Worm (Caenorhabditis elegans) whole organism, L4 larva: ENCODE results near the gene cutl-12.

Source experiments
- T26A8.4 ChIP-seq: fragments of 200-800 bp; sonication (Bioruptor generic); IDR thresholded peaks from 2 replicates; pipeline ENCODE4 v1.3.6; 2022; ENCODE audit warnings: missing genetic modification characterization, missing compliant biosample characterization
- dve-1 ChIP-seq: sonication (generic microtip); optimal IDR thresholded peaks from 2 replicates; lab custom pipeline; 2017; ENCODE audit warnings: antibody characterized with exemption, mild to moderate bottlenecking, missing genetic modification characterization, missing compliant biosample characterization; ENCODE audit not compliant: insufficient read depth
- hmg-1.1 ChIP-seq: fragments of 200-800 bp; sonication (Bioruptor generic); IDR thresholded peaks from 2 replicates; pipeline ENCODE4 v1.3.6; 2022; ENCODE audit warnings: missing genetic modification reagents, missing genetic modification characterization, missing compliant biosample characterization
- unc-130 ChIP-seq: sonication (generic microtip); optimal IDR thresholded peaks from 2 replicates; lab custom pipeline; 2016; ENCODE audit warnings: missing genetic modification reagents, missing genetic modification characterization, missing compliant biosample characterization
- ztf-11 ChIP-seq: fragments of 150-350 bp; optimal IDR thresholded peaks from 2 replicates; lab custom pipeline; 2014; ENCODE audit warnings: missing biosample characterization, missing genetic modification characterization

DNA sequence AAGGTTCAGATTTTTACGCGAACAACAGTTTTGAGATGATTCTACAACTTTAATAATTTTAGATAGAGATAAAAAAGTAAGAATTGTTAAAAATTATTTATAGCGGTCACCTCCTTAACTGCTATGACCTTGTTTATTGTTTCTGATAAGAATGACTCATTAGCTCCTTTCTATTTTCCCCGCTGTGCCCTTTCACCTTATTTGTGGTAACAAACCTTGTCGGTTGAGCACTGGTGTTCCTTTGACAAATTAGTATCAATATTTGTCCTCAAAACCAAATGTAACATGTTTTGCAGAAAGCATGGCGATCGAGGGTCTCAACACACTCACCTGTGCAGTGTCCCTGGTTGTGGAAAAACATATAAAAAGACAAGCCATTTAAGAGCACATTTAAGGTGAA lies 7.7 kb downstream of the cutl-12 start:
- no peak for TF ChIP-seq T26A8.4 (GFP tag; lab: Robert Waterston, UW)
- no peak for TF ChIP-seq ztf-11 (tag; lab: Kevin White, UChicago)
- no peak for TF ChIP-seq hmg-1.1
- no peak for TF ChIP-seq dve-1 (tag; lab: Kevin White, UChicago)
- TF ChIP-seq unc-130: no peak
